Worm (Caenorhabditis elegans) whole organism, early embryonic: ENCODE measurements around the gene ckb-4.

Source experiments
- ama-1 ChIP-seq: fragments of 150-350 bp; optimal IDR thresholded peaks from 2 replicates; lab custom pipeline; 2014
- ceh-36 ChIP-seq: sonication (generic microtip); optimal IDR thresholded peaks from 2 replicates; lab custom pipeline; 2016; ENCODE audit warnings: missing genetic modification characterization, inconsistent platforms, missing compliant biosample characterization

DNA sequence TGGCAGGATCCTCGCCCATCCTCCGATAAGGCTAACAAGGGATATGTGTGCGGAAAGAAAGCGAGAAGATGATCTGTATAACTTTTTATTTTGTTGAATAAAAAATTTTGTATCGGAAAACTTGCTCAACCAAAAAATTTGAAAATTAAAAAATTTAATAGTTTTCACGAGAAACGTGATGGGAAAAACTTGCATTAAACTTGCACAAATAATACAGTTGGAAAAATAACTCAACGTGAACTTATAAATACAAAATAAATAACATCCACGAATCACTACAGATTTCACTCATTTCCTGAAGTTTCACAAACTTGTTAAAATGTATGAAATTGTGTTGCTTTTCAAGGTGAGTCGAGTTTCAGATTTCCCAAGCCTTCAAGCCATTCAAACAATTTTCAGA lies 10.2 kb downstream of the ckb-4 start, which contains the start of gene F36F12.7:
- TF ChIP-seq ama-1 (no peak), ceh-36 (tag; lab: Kevin White, UChicago) (no peak)
